Worm (Caenorhabditis elegans): ENCODE results near the gene K02E11.10.

ce11 chrV:14254221-14254620 is 13.3 kb upstream of the K02E11.10 start, which contains the start of gene K02E11.7:
- TF ChIP-seq tab-1 (GFP tag; IDR thresholded peaks at IDR 0.05) = no peak
- TF ChIP-seq flt-1 (GFP tag; IDR thresholded peaks at IDR 0.05) = no peak
